Worm (Caenorhabditis elegans): ENCODE data around the gene Y116A8B.4.

DNA sequence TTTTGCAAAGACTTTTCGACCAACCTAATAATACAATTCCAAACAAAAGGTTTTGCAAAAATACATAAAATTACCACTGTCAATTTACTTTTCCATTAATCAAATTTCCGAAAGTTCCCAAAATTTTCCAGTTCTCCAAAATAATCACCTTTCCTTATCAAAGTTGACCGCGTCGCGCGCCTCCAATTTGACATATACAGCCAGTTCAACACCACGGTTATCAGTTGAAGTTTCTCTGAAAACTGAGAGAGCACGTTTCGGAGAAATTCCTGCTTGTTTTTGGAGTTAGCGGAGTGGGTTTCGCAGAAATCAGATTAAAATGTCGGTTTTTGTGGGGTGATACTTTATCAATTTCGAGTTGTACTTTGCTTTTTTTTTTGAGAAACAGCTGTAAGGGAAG lies 44.5 kb upstream of the Y116A8B.4 start:
- TF ChIP-seq ama-1 (optimal IDR thresholded peaks at IDR 0.05): no peak
- no peak for TF ChIP-seq sox-2 (GFP tag; IDR thresholded peaks at IDR 0.05)
- no peak for TF ChIP-seq zip-5 (tag; optimal IDR thresholded peaks at IDR 0.05)
- no peak for TF ChIP-seq fax-1 (tag; optimal IDR thresholded peaks at IDR 0.05)
- TF ChIP-seq lin-11 (tag; optimal IDR thresholded peaks at IDR 0.05): no peak
- no peak for TF ChIP-seq ceh-45 (GFP tag; IDR thresholded peaks at IDR 0.05)
- TF ChIP-seq hlh-30 (tag; optimal IDR thresholded peaks at IDR 0.05; ENCODE audit: insufficient read depth): no peak
- no peak for TF ChIP-seq pqm-1 (tag; optimal IDR thresholded peaks at IDR 0.05)
- no peak for TF ChIP-seq fkh-10 (GFP tag; optimal IDR thresholded peaks at IDR 0.05)
- no peak for TF ChIP-seq nfya-1 (tag; optimal IDR thresholded peaks at IDR 0.05)
